Worm (Caenorhabditis elegans) whole organism, midembryonic: ENCODE results near the gene let-19.

Experiments
- T22C8.4 ChIP-seq: fragments of 200-800 bp; sonication (Bioruptor generic); IDR thresholded peaks from 2 replicates; pipeline ENCODE4 v1.3.6; 2022; ENCODE audit warnings: missing genetic modification characterization, missing compliant biosample characterization
- cog-1 ChIP-seq: sonication (generic microtip); optimal IDR thresholded peaks from 2 replicates; lab custom pipeline; 2016; ENCODE audit warnings: missing genetic modification characterization, missing compliant biosample characterization
- flt-1 ChIP-seq: fragments of 200-800 bp; sonication (Bioruptor generic); IDR thresholded peaks from 2 replicates; pipeline ENCODE4 v1.3.6; 2022; ENCODE audit warnings: missing genetic modification characterization, missing compliant biosample characterization
- klf-2 ChIP-seq: fragments of 200-800 bp; sonication (Bioruptor generic); conservative IDR thresholded peaks from 2 replicates; pipeline ENCODE4 v1.3.6; 2022; ENCODE audit warnings: missing genetic modification reagents, missing genetic modification characterization, missing compliant biosample characterization
- med-1 ChIP-seq: sonication (generic microtip); optimal IDR thresholded peaks from 2 replicates; lab custom pipeline; 2017; ENCODE audit warnings: missing genetic modification characterization, mild to moderate bottlenecking, missing compliant biosample characterization, antibody characterized with exemption, missing genetic modification reagents; ENCODE audit not compliant: insufficient read depth
- ref-1 ChIP-seq: fragments of 200-800 bp; sonication (Bioruptor generic); conservative IDR thresholded peaks from 2 replicates; pipeline ENCODE4 v1.3.6; 2022; ENCODE audit warnings: missing genetic modification reagents, missing genetic modification characterization, missing compliant biosample characterization
- tab-1 ChIP-seq: fragments of 200-800 bp; sonication (Bioruptor generic); IDR thresholded peaks from 2 replicates; pipeline ENCODE4 v1.3.6; 2022; ENCODE audit warnings: missing genetic modification characterization, missing compliant biosample characterization
- ztf-23 ChIP-seq: fragments of 200-800 bp; sonication (Bioruptor generic); IDR thresholded peaks from 2 replicates; pipeline ENCODE4 v1.3.6; 2022; ENCODE audit warnings: missing genetic modification reagents, missing genetic modification characterization, missing compliant biosample characterization
- ztf-29 ChIP-seq: fragments of 200-800 bp; sonication (Bioruptor generic); IDR thresholded peaks from 2 replicates; pipeline ENCODE4 v1.3.6; 2022; ENCODE audit warnings: missing genetic modification reagents, missing genetic modification characterization, missing compliant biosample characterization

The let-19 gene

DNA sequence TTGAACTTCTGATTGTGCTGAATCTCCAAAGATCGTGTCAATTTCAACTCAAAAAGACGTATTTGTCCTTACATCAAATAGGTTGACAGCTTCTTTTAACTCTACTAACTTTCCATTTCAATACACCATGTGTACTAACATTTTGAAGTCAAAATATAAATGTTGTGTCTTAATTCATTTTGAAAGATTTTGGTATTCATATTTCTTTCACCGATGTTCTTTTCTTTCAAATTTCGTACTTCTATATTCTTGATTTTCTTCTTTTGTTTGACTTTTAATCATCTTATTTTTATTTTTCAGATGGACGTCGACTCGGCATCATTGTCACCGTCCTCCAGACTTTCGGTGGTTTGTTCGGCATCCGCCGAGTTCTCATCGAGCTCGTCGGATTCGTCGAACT lies 19.1 kb upstream of the let-19 start, which contains the start of gene atf-2:
Gene atf-2, plus strand, starts transcription at position 301 of the 400 bp plus-strand sequence.
- TF ChIP-seq ztf-23 (GFP tag; lab: Robert Waterston, UW) = no peak
- TF ChIP-seq cog-1 (tag; lab: Kevin White, UChicago) = no peak
- no peak for TF ChIP-seq ref-1
- TF ChIP-seq klf-2 (GFP tag; lab: Robert Waterston, UW) = no peak
- no peak for TF ChIP-seq T22C8.4 (GFP tag; lab: Robert Waterston, UW)
- no peak for TF ChIP-seq flt-1
- TF ChIP-seq ztf-29 (GFP tag; lab: Robert Waterston, UW) = no peak
- TF ChIP-seq tab-1 (GFP tag; lab: Robert Waterston, UW) = no peak
- no peak for TF ChIP-seq med-1 (GFP tag; lab: Kevin White, UChicago)

DNA sequence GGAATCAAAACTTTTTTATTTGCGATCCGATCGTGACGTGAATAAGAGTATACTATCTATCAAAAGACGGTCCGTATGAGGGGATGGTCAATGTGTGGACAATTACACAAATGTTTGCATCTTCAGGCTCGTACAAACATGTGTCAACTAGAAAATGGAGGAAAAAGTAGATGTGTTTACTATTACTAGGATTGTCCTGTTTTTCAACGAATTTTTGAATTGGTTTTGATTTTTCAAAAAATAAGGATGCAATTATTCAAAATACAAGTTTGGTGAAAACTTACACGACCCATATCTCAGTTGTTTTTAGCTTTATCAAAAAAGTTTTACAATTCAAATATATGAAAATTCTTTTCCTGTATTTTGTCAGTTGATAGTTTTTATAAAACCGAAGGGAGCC lies 15.5 kb upstream of the let-19 start, which contains the start of gene K08F8.7:
Gene K08F8.7, minus strand, starts transcription at position 101 of the 400 bp plus-strand sequence.
- TF ChIP-seq ztf-29 (GFP tag; lab: Robert Waterston, UW) (no peak), klf-2 (GFP tag; lab: Robert Waterston, UW) (no peak), tab-1 (GFP tag; lab: Robert Waterston, UW) (no peak), ref-1 (no peak), flt-1 (no peak), med-1 (GFP tag; lab: Kevin White, UChicago) (no peak), T22C8.4 (GFP tag; lab: Robert Waterston, UW) (no peak), cog-1 (tag; lab: Kevin White, UChicago) (no peak), ztf-23 (GFP tag; lab: Robert Waterston, UW) (no peak)

DNA sequence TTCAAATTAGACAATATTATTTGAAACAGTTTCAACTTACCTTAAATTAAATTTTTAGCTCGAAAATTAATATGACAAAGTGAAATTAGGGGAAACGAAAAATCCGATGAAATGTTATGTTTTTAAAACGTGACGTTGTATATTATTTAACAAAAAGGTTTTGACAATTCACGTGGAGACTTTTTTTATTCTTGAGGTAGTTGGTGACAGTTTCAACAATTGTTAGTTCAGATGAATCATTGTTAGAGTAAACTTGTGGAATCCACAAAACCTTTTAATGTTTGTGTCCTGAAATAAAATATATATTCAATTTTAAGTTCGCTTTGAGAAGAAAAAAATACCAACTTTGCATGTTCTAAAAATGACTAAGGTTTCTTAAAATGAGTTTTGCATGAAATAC lies 11.3 kb upstream of the let-19 start, which contains the start of gene fut-1:
Gene fut-1, minus strand, starts transcription at position 101 of the 400 bp plus-strand sequence.
- TF ChIP-seq ref-1 (no peak), klf-2 (GFP tag; lab: Robert Waterston, UW) (no peak), flt-1 (no peak), ztf-23 (GFP tag; lab: Robert Waterston, UW) (no peak), cog-1 (tag; lab: Kevin White, UChicago) (no peak), tab-1 (GFP tag; lab: Robert Waterston, UW) (no peak), med-1 (GFP tag; lab: Kevin White, UChicago) (no peak), ztf-29 (GFP tag; lab: Robert Waterston, UW) (no peak), T22C8.4 (GFP tag; lab: Robert Waterston, UW) (no peak)

DNA sequence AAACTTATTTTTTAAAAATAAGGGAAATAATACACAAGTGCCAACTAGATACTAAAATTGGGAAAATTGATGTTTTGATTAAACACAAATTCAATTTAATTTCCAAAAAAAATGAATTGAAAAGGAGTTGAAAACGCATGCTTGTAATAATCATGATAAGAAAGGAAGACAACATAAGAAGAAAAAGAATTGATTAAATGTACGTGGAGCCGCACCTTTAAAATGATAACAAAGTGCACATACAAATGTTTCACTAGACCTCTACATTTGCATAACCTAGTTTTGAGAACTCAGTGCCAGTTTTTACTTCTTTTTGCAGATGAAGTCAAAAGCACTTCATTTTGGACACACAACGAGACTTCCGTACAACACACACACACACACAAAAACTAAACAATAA lies 9.0 kb upstream of the let-19 start:
- TF ChIP-seq ztf-23 (GFP tag; lab: Robert Waterston, UW) (no peak), ref-1 (no peak), ztf-29 (GFP tag; lab: Robert Waterston, UW) (no peak), klf-2 (GFP tag; lab: Robert Waterston, UW) (no peak), tab-1 (GFP tag; lab: Robert Waterston, UW) (no peak), flt-1 (no peak), cog-1 (tag; lab: Kevin White, UChicago) (no peak), T22C8.4 (GFP tag; lab: Robert Waterston, UW) (no peak), med-1 (GFP tag; lab: Kevin White, UChicago) (no peak)

DNA sequence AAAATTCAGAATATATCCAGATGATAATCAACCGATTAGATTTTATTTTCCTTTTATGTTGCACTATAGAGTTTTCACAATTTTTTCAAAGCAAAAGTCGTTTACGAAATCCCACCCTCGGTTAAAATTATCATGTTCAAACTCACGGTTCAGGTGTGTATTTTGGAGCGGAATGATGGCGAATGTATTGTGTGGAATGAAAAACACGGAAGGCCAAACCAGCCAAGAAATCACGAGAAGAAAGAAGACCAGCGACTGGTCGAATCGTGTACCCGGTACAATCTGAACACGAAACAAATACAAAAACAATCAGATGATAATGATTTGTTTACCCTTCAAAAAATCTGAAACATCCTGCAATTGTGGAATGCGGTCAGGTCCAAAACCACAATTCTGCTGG lies 7.4 kb upstream of the let-19 start:
- TF ChIP-seq ref-1 (no peak), ztf-23 (GFP tag; lab: Robert Waterston, UW) (no peak)

DNA sequence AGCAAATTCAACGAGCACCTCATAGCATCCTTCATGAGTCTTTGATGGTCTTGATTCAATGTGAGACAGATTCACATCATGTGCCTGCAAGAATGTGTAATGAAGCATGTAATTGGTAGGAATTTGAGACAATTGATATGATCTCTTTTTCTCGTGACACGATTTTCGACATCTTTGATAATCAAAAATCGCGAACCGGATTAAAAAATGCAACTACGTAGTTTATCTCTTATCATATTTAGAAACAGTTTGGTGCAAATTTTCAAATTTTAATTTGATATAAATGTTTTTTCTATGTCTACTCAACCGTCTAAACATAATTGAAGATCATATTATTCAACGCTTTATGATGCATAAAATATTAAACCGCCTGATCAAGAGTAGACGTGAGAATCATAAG lies 6.4 kb upstream of the let-19 start:
- TF ChIP-seq ztf-29 (GFP tag; lab: Robert Waterston, UW) (no peak), cog-1 (tag; lab: Kevin White, UChicago) (no peak), flt-1 (no peak), ztf-23 (GFP tag; lab: Robert Waterston, UW) (no peak), med-1 (GFP tag; lab: Kevin White, UChicago) (no peak), T22C8.4 (GFP tag; lab: Robert Waterston, UW) (no peak), tab-1 (GFP tag; lab: Robert Waterston, UW) (no peak), ref-1 (no peak)

DNA sequence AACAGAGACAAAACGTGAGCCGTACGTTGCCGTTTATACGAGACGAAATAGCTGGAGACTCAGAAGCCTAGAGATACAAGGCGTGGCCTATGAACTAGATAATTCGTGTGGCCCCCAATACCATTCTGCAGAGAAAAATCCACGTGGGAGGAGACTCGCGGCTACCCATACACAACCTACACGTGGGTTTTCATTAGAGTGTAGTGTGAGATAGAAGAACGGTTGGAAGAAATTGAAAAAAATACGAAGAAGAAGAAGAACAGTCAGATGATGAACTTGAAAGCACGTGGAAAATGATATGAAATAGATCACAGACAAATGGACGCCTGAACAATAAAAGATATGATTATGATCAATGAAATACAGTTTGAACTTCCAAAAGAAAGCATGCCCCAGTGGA lies 5.6 kb upstream of the let-19 start:
- TF ChIP-seq klf-2 (GFP tag; lab: Robert Waterston, UW) = no peak
- no peak for TF ChIP-seq med-1 (GFP tag; lab: Kevin White, UChicago)
- TF ChIP-seq tab-1 (GFP tag; lab: Robert Waterston, UW) = no peak
- TF ChIP-seq ref-1 = no peak
- TF ChIP-seq ztf-23 (GFP tag; lab: Robert Waterston, UW) = no peak
- TF ChIP-seq ztf-29 (GFP tag; lab: Robert Waterston, UW) = no peak
- TF ChIP-seq flt-1 = no peak
- no peak for TF ChIP-seq T22C8.4 (GFP tag; lab: Robert Waterston, UW)

DNA sequence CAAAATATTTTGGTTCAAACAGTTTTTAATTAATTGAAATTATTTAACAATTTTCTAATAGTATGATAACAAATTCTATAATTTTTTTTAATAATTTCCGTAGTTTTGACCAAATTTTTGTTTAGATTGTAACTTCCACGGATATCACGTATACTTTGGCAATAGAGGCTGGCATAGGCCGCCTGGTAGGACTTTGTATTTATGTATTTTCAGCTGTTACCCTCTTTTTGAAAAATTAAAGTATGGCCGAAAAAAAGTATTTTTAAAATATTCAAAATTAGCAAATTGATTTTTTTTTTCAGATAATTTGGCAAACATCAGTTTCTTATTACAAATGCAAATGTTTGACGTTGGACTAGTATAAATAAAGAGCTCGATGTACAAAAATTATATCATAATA lies 4.3 kb upstream of the let-19 start, which contains the start of the genes nsph-1.1 and K08F8.15:
Gene nsph-1.1, plus strand, starts transcription at position 301 of the 400 bp plus-strand sequence.
Gene K08F8.15, plus strand, starts transcription at position 335 of the 400 bp plus-strand sequence.
- TF ChIP-seq ztf-29 (GFP tag; lab: Robert Waterston, UW) (no peak), ztf-23 (GFP tag; lab: Robert Waterston, UW) (no peak), klf-2 (GFP tag; lab: Robert Waterston, UW) (no peak), T22C8.4 (GFP tag; lab: Robert Waterston, UW) (no peak), flt-1 (no peak), tab-1 (GFP tag; lab: Robert Waterston, UW) (no peak), cog-1 (tag; lab: Kevin White, UChicago) (no peak), med-1 (GFP tag; lab: Kevin White, UChicago) (no peak), ref-1 (no peak)

DNA sequence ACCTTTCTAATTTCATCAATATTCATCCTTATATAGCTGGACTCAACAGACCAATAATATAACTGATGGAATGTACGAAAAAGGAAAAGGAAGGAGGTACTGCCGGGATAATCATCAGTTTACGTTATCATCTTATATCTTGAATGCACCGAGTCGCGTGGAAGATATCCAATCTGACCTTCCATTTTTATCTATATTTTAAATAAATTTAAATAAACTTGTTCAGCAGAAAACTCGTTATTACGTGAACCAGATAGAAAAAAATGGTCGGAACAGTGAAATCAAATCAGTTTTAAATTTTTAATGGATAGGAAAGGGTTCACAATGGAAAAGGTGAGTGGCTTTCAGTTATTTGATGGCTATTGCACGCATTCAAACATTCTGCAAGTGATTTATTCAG lies 3.9 kb upstream of the let-19 start, which contains the start of gene pah-1:
Gene pah-1, minus strand, starts transcription at position 101 of the 400 bp plus-strand sequence.
- TF ChIP-seq med-1 (GFP tag; lab: Kevin White, UChicago) = no peak
- no peak for TF ChIP-seq ref-1
- TF ChIP-seq T22C8.4 (GFP tag; lab: Robert Waterston, UW) = no peak
- TF ChIP-seq ztf-23 (GFP tag; lab: Robert Waterston, UW) = no peak
- TF ChIP-seq cog-1 (tag; lab: Kevin White, UChicago) = no peak
- TF ChIP-seq tab-1 (GFP tag; lab: Robert Waterston, UW) = no peak
- no peak for TF ChIP-seq flt-1
- TF ChIP-seq klf-2 (GFP tag; lab: Robert Waterston, UW) = no peak
- TF ChIP-seq ztf-29 (GFP tag; lab: Robert Waterston, UW) = no peak
